Worm (Caenorhabditis elegans): Measurements from ENCODE around the gene F32D1.3.

F32D1.3 gene

DNA sequence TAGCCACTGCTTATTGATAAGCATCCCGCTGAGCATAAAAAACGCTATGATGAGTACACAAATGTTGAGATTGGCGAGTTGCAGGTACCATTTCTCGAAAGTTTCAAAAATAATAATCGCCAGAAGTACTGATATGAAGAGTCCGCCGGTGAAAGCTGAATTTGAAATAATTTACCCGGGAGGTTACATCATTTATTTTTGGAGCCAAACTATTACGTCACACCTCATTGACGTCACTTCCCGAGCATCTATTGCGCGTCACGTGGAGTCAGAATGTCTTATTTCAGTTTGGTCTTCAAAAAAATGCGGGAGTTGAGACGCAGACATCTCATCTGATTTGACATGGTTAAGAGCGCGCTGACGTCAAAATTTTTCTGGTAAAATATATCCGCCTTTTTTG is 30.5 kb downstream of the F32D1.3 start:
- TF ChIP-seq unc-62 (GFP tag; optimal IDR thresholded peaks at IDR 0.05): no peak

DNA sequence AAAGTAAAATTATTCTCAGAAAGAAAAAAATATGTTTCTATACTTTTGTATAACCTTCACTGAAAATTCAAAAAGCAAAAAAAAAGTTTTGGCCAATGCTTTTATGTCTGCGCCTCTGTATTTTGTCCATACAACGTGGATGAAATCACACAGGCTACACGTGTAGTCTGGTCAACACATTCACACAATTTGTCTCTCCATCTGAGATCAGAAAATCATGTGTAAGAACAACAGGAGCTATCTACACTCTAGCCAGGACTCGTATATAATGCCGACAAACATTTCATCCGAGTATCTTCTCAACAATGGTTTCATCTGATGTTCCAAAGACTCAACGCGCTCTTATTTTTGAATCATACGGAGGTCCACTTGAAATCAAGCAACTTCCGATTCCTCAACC is 34.5 kb downstream of the F32D1.3 start, which contains the start of gene D2063.1:
D2063.1 (plus strand) TSS at position 281 of the 400 bp plus-strand sequence.
- no peak for TF ChIP-seq unc-62 (GFP tag; optimal IDR thresholded peaks at IDR 0.05)

DNA sequence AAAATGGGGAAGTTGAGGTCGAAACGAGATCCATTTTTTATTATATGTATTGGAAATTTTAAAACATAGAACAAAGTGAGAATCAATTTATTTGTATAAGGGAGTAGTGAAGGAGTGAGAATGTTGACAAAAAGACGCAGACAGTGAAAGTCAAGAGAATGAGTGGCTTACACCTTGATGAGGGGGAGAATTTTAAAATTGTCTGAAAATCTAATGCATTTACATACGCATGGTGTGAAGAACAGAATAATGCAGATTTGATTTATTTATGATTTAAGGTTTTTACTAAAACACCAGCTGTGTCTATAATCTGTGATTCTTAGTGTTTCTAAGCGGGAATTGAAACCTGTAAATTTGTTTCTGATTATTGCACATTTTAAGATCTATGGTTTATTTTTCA is 36.0 kb downstream of the F32D1.3 start, which contains the start of gene nhr-125:
nhr-125 (minus strand) TSS at position 101 of the 400 bp plus-strand sequence.
- TF ChIP-seq unc-62 (GFP tag; optimal IDR thresholded peaks at IDR 0.05): no peak

DNA sequence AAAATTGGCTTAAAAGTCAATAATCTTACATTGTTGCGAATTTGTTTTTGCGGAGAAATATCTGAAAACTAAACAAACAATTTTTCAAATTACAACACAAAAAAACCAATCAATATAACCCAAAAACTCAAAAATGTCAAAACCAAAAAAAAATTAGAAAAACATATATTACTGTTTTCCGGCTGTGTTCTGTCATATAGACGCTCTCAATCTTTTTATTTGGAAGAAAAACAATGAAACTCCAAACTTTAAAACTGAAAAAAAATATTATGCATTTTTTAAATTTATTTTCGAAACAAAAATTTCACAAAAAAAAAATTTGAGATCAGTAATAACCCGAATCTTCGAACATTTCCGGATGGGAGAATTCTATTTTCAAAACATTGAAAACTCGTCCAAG is 38.7 kb downstream of the F32D1.3 start, which contains the start of gene R02D1.2:
R02D1.2 (minus strand) TSS at position 101 of the 400 bp plus-strand sequence.
- TF ChIP-seq unc-62 (GFP tag; optimal IDR thresholded peaks at IDR 0.05): no peak

DNA sequence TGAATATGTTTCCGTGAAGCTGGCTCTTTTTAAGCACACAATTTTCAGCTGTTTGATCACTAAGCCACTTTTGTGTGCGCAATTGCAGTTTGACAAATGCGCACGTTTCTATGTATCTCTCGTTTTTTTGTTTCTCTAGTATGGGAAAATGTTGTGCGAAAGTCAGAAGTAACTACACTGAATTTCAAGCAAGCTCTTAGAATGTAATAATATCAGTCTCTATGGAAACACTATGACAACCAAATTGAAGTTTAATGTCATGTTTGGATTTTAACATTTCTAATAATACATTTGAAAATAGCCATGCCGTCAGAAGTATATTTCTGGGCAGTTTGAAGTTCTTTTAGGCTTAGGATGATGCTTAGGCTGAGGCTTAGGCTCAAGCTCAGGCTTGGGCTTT is 41.5 kb downstream of the F32D1.3 start, which contains the start of gene ZC132.9:
ZC132.9 (minus strand) TSS at position 101 of the 400 bp plus-strand sequence.
- no peak for TF ChIP-seq unc-62 (GFP tag; optimal IDR thresholded peaks at IDR 0.05)

DNA sequence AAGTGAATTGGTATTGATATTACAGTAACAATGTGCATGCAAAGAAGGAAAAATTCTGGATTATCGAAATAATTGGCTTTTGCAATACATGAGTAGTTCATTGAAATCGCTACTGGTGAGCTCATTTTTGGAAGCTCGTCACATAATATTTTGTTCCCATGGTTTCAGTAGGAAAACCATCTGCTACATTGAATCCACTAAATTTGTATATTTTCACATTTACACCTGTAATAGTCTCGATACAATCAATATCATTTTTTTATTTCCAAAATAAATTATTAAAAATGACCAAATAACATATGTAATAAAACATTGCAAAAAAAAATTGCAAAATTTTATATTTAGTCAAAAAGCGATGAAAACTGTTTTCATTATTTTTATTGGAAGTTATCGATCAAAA is 46.3 kb downstream of the F32D1.3 start, which contains the start of gene srh-192:
srh-192 (minus strand) TSS at position 101 of the 400 bp plus-strand sequence.
- no peak for TF ChIP-seq unc-62 (GFP tag; optimal IDR thresholded peaks at IDR 0.05)

DNA sequence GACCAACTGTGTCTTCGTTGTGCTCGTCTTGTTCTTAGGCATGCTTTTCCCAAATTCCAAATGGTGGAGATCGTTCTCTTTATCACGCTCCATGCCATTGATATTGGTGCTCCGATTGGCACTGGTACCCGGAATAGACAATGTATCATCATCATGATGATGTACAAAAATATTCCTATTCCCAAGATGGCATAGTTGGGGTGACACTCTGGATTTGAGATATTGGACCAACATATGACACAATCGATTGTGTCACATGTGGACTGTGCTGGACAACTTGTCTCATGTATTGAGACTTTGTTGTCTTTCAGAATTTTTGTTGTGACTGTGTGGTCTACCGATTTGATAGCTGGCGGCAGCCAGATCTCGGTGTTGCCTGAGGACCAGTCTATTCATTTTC is 57.1 kb downstream of the F32D1.3 start:
- no peak for TF ChIP-seq unc-62 (GFP tag; optimal IDR thresholded peaks at IDR 0.05)

DNA sequence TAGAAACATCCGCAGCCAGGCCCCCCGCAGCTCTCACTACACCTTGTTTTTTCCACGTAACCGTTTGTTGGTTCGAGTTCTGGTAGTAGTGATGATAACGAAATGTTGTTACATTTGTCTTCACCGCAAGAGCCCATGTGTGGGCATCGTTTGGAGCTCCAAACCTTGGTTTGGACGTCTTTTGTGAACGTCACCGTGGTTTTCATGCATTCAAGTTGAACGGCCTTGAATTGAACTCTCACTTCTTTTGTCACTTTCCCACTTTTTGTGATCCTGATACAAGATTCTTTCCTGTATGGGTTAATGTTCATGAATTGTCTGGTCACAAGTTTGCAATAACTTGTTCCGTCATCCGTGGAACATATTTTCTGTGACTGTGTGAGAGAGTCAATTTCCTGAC is 57.6 kb downstream of the F32D1.3 start:
- TF ChIP-seq unc-62 (GFP tag; optimal IDR thresholded peaks at IDR 0.05): no peak

DNA sequence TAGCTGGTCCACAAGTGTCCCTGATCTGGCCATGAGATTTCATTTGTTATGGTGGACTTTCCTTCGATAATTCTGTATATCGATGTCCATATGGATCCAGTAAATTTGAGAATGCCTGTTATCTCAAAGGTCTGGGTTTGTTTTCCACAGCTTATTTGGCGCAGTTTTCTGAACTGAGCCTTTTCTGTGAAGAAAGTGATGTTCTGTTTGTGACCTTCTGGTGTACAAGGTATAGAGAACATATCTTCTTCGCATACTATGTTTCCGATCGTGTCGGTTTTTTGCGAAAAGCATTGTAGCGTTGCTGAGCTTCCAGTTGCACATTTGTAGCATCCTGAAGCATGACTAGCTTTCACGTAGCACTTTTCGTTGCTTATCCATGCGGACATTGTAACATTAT is 58.5 kb downstream of the F32D1.3 start:
- no peak for TF ChIP-seq unc-62 (GFP tag; optimal IDR thresholded peaks at IDR 0.05)

All from whole organism, dauer.